Worm (Caenorhabditis elegans): Measurements from ENCODE around the gene cki-2.
A peak's percentile ranks its signal among the peaks of the same experiment; 100 is the strongest.

cki-2 gene

ce11 chrII:7777320-7777978, 38.9 kb upstream of the cki-2 start, which contains the start of gene mthf-1:
TSS of gene mthf-1 (minus strand) at chrII:7777823.
- TF ChIP-seq hnd-1 (tag; optimal IDR thresholded peaks at IDR 0.05) (no peak), sea-1 (GFP tag; conservative IDR thresholded peaks at IDR 0.05) (no peak)

- TF ChIP-seq tbx-11 (GFP tag; IDR thresholded peaks at IDR 0.05), result no peak
- TF ChIP-seq flt-1 (GFP tag; IDR thresholded peaks at IDR 0.05), result no peak
- TF ChIP-seq ama-1 (optimal IDR thresholded peaks at IDR 0.05), result no peak
- no peak for TF ChIP-seq tra-4 (tag; optimal IDR thresholded peaks at IDR 0.05)
- TF ChIP-seq hnd-1 (tag; optimal IDR thresholded peaks at IDR 0.05), result no peak
- TF ChIP-seq ceh-36 (tag; optimal IDR thresholded peaks at IDR 0.05), result no peak
- TF ChIP-seq hmg-4 (GFP tag; optimal IDR thresholded peaks at IDR 0.05), result no peak
- no peak for TF ChIP-seq ets-7 (tag; optimal IDR thresholded peaks at IDR 0.05)
- TF ChIP-seq F13C5.2 (tag; optimal IDR thresholded peaks at IDR 0.05), result no peak
- no peak for TF ChIP-seq sea-1 (GFP tag; conservative IDR thresholded peaks at IDR 0.05)
- no peak for TF ChIP-seq scrt-1 (GFP tag; IDR thresholded peaks at IDR 0.05)
- no peak for TF ChIP-seq hmbx-1 (tag; optimal IDR thresholded peaks at IDR 0.05)
- TF ChIP-seq B0310.2 (tag; optimal IDR thresholded peaks at IDR 0.05), result no peak
- no peak for TF ChIP-seq aly-1 (tag; optimal IDR thresholded peaks at IDR 0.05)
Measured at ce11 chrII:7778273-7778672, 38.0 kb upstream of the cki-2 start.

- TF ChIP-seq hnd-1 (tag; optimal IDR thresholded peaks at IDR 0.05) (no peak), tbx-11 (GFP tag; IDR thresholded peaks at IDR 0.05) (no peak), hmg-4 (GFP tag; optimal IDR thresholded peaks at IDR 0.05) (no peak)
Measured at ce11 chrII:7781102-7781616, 35.1 kb upstream of the cki-2 start, which contains the start of the genes snpc-1.1 and spdl-1. TSS of gene snpc-1.1 (minus strand) at chrII:7781301. TSS of gene spdl-1 (plus strand) at chrII:7781566.

ce11 chrII:7783467-7783959, 32.8 kb upstream of the cki-2 start, which contains the start of gene skr-17:
TSS of gene skr-17 (plus strand) at chrII:7783517.
- TF ChIP-seq hmg-4 (GFP tag; optimal IDR thresholded peaks at IDR 0.05), result no peak
- no peak for TF ChIP-seq tbx-11 (GFP tag; IDR thresholded peaks at IDR 0.05)
- no peak for TF ChIP-seq flt-1 (GFP tag; IDR thresholded peaks at IDR 0.05)
- no peak for TF ChIP-seq ets-7 (tag; optimal IDR thresholded peaks at IDR 0.05)
- no peak for TF ChIP-seq ama-1 (optimal IDR thresholded peaks at IDR 0.05)
- no peak for TF ChIP-seq hnd-1 (tag; optimal IDR thresholded peaks at IDR 0.05)
- no peak for TF ChIP-seq pes-1 (GFP tag; IDR thresholded peaks at IDR 0.05)
- no peak for TF ChIP-seq B0310.2 (tag; optimal IDR thresholded peaks at IDR 0.05)
- no peak for TF ChIP-seq ceh-13 (GFP tag; optimal IDR thresholded peaks at IDR 0.05)
- no peak for TF ChIP-seq sea-1 (GFP tag; conservative IDR thresholded peaks at IDR 0.05)
- no peak for TF ChIP-seq scrt-1 (GFP tag; IDR thresholded peaks at IDR 0.05)
- TF ChIP-seq F13C5.2 (tag; optimal IDR thresholded peaks at IDR 0.05), result no peak
- no peak for TF ChIP-seq tra-4 (tag; optimal IDR thresholded peaks at IDR 0.05)
- TF ChIP-seq tbx-37 (GFP tag; conservative IDR thresholded peaks at IDR 0.05), result no peak
- no peak for TF ChIP-seq ceh-36 (tag; optimal IDR thresholded peaks at IDR 0.05)
- no peak for TF ChIP-seq aly-1 (tag; optimal IDR thresholded peaks at IDR 0.05)
- TF ChIP-seq hmbx-1 (tag; optimal IDR thresholded peaks at IDR 0.05), result no peak

ce11 chrII:7789605-7790004, 26.7 kb upstream of the cki-2 start:
- TF ChIP-seq ama-1 (optimal IDR thresholded peaks at IDR 0.05), result no peak
- no peak for TF ChIP-seq tra-4 (tag; optimal IDR thresholded peaks at IDR 0.05)
- no peak for TF ChIP-seq hnd-1 (tag; optimal IDR thresholded peaks at IDR 0.05)
- TF ChIP-seq ceh-36 (tag; optimal IDR thresholded peaks at IDR 0.05), result no peak
- TF ChIP-seq pes-1 (GFP tag; IDR thresholded peaks at IDR 0.05), result no peak
- no peak for TF ChIP-seq flt-1 (GFP tag; IDR thresholded peaks at IDR 0.05)
- TF ChIP-seq hmg-4 (GFP tag; optimal IDR thresholded peaks at IDR 0.05), result no peak
- TF ChIP-seq F13C5.2 (tag; optimal IDR thresholded peaks at IDR 0.05), result no peak
- no peak for TF ChIP-seq ceh-13 (GFP tag; optimal IDR thresholded peaks at IDR 0.05)
- TF ChIP-seq tbx-37 (GFP tag; conservative IDR thresholded peaks at IDR 0.05), result no peak
- TF ChIP-seq hmbx-1 (tag; optimal IDR thresholded peaks at IDR 0.05), result no peak
- no peak for TF ChIP-seq B0310.2 (tag; optimal IDR thresholded peaks at IDR 0.05)
- no peak for TF ChIP-seq tbx-11 (GFP tag; IDR thresholded peaks at IDR 0.05)
- TF ChIP-seq scrt-1 (GFP tag; IDR thresholded peaks at IDR 0.05), result no peak
- TF ChIP-seq sea-1 (GFP tag; conservative IDR thresholded peaks at IDR 0.05), result no peak
- no peak for TF ChIP-seq aly-1 (tag; optimal IDR thresholded peaks at IDR 0.05)
- no peak for TF ChIP-seq ets-7 (tag; optimal IDR thresholded peaks at IDR 0.05)

ce11 chrII:7790324-7790898, 25.9 kb upstream of the cki-2 start, which contains the start of gene srlf-1:
TSS of gene srlf-1 (plus strand) at chrII:7790591.
- TF ChIP-seq B0310.2 (tag; optimal IDR thresholded peaks at IDR 0.05), result no peak
- TF ChIP-seq sea-1 (GFP tag; conservative IDR thresholded peaks at IDR 0.05), result no peak
- no peak for TF ChIP-seq scrt-1 (GFP tag; IDR thresholded peaks at IDR 0.05)
- TF ChIP-seq flt-1 (GFP tag; IDR thresholded peaks at IDR 0.05), result no peak
- peak; percentile 68 for TF ChIP-seq ama-1 (optimal IDR thresholded peaks at IDR 0.05)

ce11 chrII:7791408-7792050, 24.8 kb upstream of the cki-2 start:
- TF ChIP-seq tra-4 (tag; optimal IDR thresholded peaks at IDR 0.05), result no peak
- TF ChIP-seq aly-1 (tag; optimal IDR thresholded peaks at IDR 0.05), result no peak
